Fruit fly (Drosophila melanogaster) whole organism, wandering third instar larva: ENCODE measurements around the gene CG15570.
A peak's percentile ranks its signal among the peaks of the same experiment; 100 is the strongest.

ENCODE experiments used
- Abd-B ChIP-seq: fragments of >200 bp; optimal IDR thresholded peaks from 2 replicates; lab custom pipeline; 2017; ENCODE audit warnings: missing biosample characterization, missing genetic modification characterization
- CG32264 ChIP-seq: fragments of 200-800 bp; sonication (Bioruptor generic); optimal IDR thresholded peaks from 2 replicates; lab custom pipeline; 2016; ENCODE audit warnings: missing biosample characterization, missing genetic modification characterization
- CG9705 ChIP-seq: fragments of 200-800 bp; sonication (Bioruptor generic); optimal IDR thresholded peaks from 2 replicates; lab custom pipeline; 2018; ENCODE audit warnings: missing biosample characterization, mild to moderate bottlenecking, missing genetic modification characterization
- CrebA ChIP-seq: fragments of 200-800 bp; sonication (Bioruptor generic); optimal IDR thresholded peaks from 2 replicates; lab custom pipeline; 2016; ENCODE audit warnings: missing biosample characterization, mild to moderate bottlenecking, missing genetic modification characterization, borderline replicate concordance
- Dfd ChIP-seq: fragments of >200 bp; optimal IDR thresholded peaks from 2 replicates; lab custom pipeline; 2017; ENCODE audit warnings: missing biosample characterization, missing genetic modification characterization
- Dif ChIP-seq: fragments of 200-275, 200-300 bp; sonication (Bioruptor generic); optimal IDR thresholded peaks from 2 replicates; lab custom pipeline; 2018; ENCODE audit warnings: missing biosample characterization, missing genetic modification characterization; ENCODE audit not compliant: partially characterized antibody
- GATAd ChIP-seq: sonication (Bioruptor generic); optimal IDR thresholded peaks from 2 replicates; lab custom pipeline; 2016; ENCODE audit warnings: missing biosample characterization, missing genetic modification characterization
- HLH106 ChIP-seq: fragments of 200-800 bp; optimal IDR thresholded peaks from 3 replicates; lab custom pipeline; 2019; ENCODE audit warnings: missing biosample characterization, mild to moderate bottlenecking, missing genetic modification characterization, moderate library complexity
- Hnf4 ChIP-seq: fragments of 200-800 bp; sonication (Bioruptor generic); optimal IDR thresholded peaks from 2 replicates; lab custom pipeline; 2016; ENCODE audit warnings: missing biosample characterization, mild to moderate bottlenecking, missing genetic modification characterization
- Hr83 ChIP-seq: fragments of 200-300 bp; sonication (Bioruptor generic); optimal IDR thresholded peaks from 2 replicates; lab custom pipeline; 2016; ENCODE audit warnings: missing biosample characterization, mild to moderate bottlenecking, missing genetic modification characterization, moderate library complexity; ENCODE audit not compliant: poor library complexity, severe bottlenecking
- Mio ChIP-seq: sonication (Bioruptor generic); optimal IDR thresholded peaks from 2 replicates; lab custom pipeline; 2016; ENCODE audit warnings: missing biosample characterization, missing genetic modification characterization
- N ChIP-seq: fragments of >200 bp; optimal IDR thresholded peaks from 2 replicates; lab custom pipeline; 2018; ENCODE audit warnings: missing biosample characterization, missing external identifiers, missing genetic modification characterization
- OdsH ChIP-seq: fragments of 200-800 bp; sonication (Bioruptor generic); optimal IDR thresholded peaks from 2 replicates; lab custom pipeline; 2016; ENCODE audit warnings: missing biosample characterization, mild to moderate bottlenecking, missing genetic modification characterization
- Rel ChIP-seq, 2 experiments: fragments of 200-800 bp; sonication (Bioruptor generic) in 1 of 2; optimal IDR thresholded peaks; 2 replicates in 1 of 2; 3 replicates in 1 of 2; lab custom pipeline; 2016 to 2019; ENCODE audit warnings: mild to moderate bottlenecking in 2 of 2, missing biosample characterization in 2 of 2, missing genetic modification characterization in 2 of 2, moderate library complexity in 1 of 2
- Sp1 ChIP-seq: fragments of 200-800 bp; sonication (Bioruptor generic); optimal IDR thresholded peaks from 3 replicates; lab custom pipeline; 2019; ENCODE audit warnings: missing biosample characterization, mild to moderate bottlenecking, missing genetic modification characterization, moderate library complexity
- Vsx2 ChIP-seq: fragments of 200-300, 225-300 bp; sonication (Bioruptor generic); optimal IDR thresholded peaks from 2 replicates; lab custom pipeline; 2018; ENCODE audit warnings: missing biosample characterization, missing genetic modification characterization; ENCODE audit not compliant: partially characterized antibody
- br ChIP-seq: fragments of 200-800 bp; sonication (Bioruptor generic); optimal IDR thresholded peaks from 2 replicates; lab custom pipeline; 2016; ENCODE audit warnings: missing biosample characterization, missing genetic modification characterization
- brk ChIP-seq: fragments of 200-800 bp; sonication (Bioruptor generic); optimal IDR thresholded peaks from 2 replicates; lab custom pipeline; 2016; ENCODE audit warnings: missing biosample characterization, mild to moderate bottlenecking, missing genetic modification characterization
- dl ChIP-seq, 2 experiments: fragments of 175-275, 200-275 bp in 1 of 2; fragments of 200-275 bp in 1 of 2; sonication (Bioruptor generic); optimal IDR thresholded peaks; lab custom pipeline; 2018; ENCODE audit warnings: mild to moderate bottlenecking in 2 of 2, missing biosample characterization in 2 of 2, missing genetic modification characterization in 2 of 2, moderate library complexity in 2 of 2; ENCODE audit not compliant: partially characterized antibody in 2 of 2, insufficient read depth in 1 of 2
- dmrt93B ChIP-seq: fragments of 200-800 bp; sonication (Bioruptor generic); optimal IDR thresholded peaks from 2 replicates; lab custom pipeline; 2018; ENCODE audit warnings: missing biosample characterization, mild to moderate bottlenecking, missing genetic modification characterization
- dsf ChIP-seq: sonication (Bioruptor generic); optimal IDR thresholded peaks from 2 replicates; lab custom pipeline; 2016; ENCODE audit warnings: missing biosample characterization, missing genetic modification characterization, borderline replicate concordance
- ey ChIP-seq: fragments of 200-800 bp; sonication (Bioruptor generic); optimal IDR thresholded peaks from 2 replicates; lab custom pipeline; 2016; ENCODE audit warnings: missing biosample characterization, missing genetic modification characterization
- foxo ChIP-seq, 2 experiments: fragments of 200-800 bp; sonication (Bioruptor generic); optimal IDR thresholded peaks; 2 replicates in 1 of 2; 3 replicates in 1 of 2; lab custom pipeline; 2016 to 2017; ENCODE audit warnings: missing biosample characterization in 2 of 2, missing genetic modification characterization in 2 of 2
- fru ChIP-seq: fragments of 200-800 bp; sonication (Bioruptor generic); optimal IDR thresholded peaks from 3 replicates; lab custom pipeline; 2016; ENCODE audit warnings: missing biosample characterization, mild to moderate bottlenecking, missing genetic modification characterization
- h ChIP-seq: fragments of 200-800 bp; sonication (Bioruptor generic); optimal IDR thresholded peaks from 3 replicates; lab custom pipeline; 2016; ENCODE audit warnings: missing biosample characterization, mild to moderate bottlenecking, missing genetic modification characterization
- jim ChIP-seq: fragments of 175-275, 200-325 bp; sonication (Bioruptor generic); optimal IDR thresholded peaks from 2 replicates; lab custom pipeline; 2016; ENCODE audit warnings: missing biosample characterization, mild to moderate bottlenecking, missing genetic modification characterization
- pan ChIP-seq: fragments of >200 bp; optimal IDR thresholded peaks from 2 replicates; lab custom pipeline; 2017
- psq ChIP-seq: fragments of 200-800 bp; sonication (Bioruptor generic); optimal IDR thresholded peaks from 3 replicates; lab custom pipeline; 2017; ENCODE audit warnings: missing biosample characterization, mild to moderate bottlenecking, missing genetic modification characterization, moderate library complexity
- rgr ChIP-seq: fragments of 200-800 bp; sonication (Bioruptor generic); optimal IDR thresholded peaks from 3 replicates; lab custom pipeline; 2016; ENCODE audit warnings: missing biosample characterization, mild to moderate bottlenecking, missing genetic modification characterization
- sage ChIP-seq: fragments of 200-800 bp; sonication (Bioruptor generic); optimal IDR thresholded peaks from 2 replicates; lab custom pipeline; 2016; ENCODE audit warnings: missing biosample characterization, mild to moderate bottlenecking, missing genetic modification characterization
- sv ChIP-seq: fragments of 200-800 bp; sonication (Bioruptor generic); optimal IDR thresholded peaks from 3 replicates; lab custom pipeline; 2016; ENCODE audit warnings: missing biosample characterization, missing genetic modification characterization
- tai ChIP-seq: sonication (Bioruptor generic); optimal IDR thresholded peaks from 2 replicates; lab custom pipeline; 2016; ENCODE audit warnings: missing biosample characterization, missing genetic modification characterization
- woc ChIP-seq: sonication (Bioruptor generic); optimal IDR thresholded peaks from 2 replicates; lab custom pipeline; 2016; ENCODE audit warnings: missing biosample characterization, mild to moderate bottlenecking, missing genetic modification characterization

CG15570 gene

dm6 chrX:4198769-4199168, 19.2 kb upstream of the CG15570 start:
- TF ChIP-seq HLH106 (tag; lab: Kevin White, UChicago) (no peak), Hr83 (no peak), psq (GFP tag; lab: Kevin White, UChicago) (no peak), fru (GFP tag; lab: Kevin White, UChicago) (no peak), sage (GFP tag; lab: Kevin White, UChicago) (no peak), sv (GFP tag; lab: Kevin White, UChicago) (no peak), Mio (GFP tag; lab: Kevin White, UChicago) (no peak), jim (GFP tag; lab: Kevin White, UChicago) (no peak), dmrt93B (no peak)
- TF ChIP-seq, all 38 proteins: peak for 0

- TF ChIP-seq Abd-B (GFP tag; lab: Kevin White, UChicago) (no peak), brk (GFP tag; lab: Kevin White, UChicago) (no peak), psq (GFP tag; lab: Kevin White, UChicago) (peak; percentile 19)
These were observed 17.4 kb upstream of the CG15570 start for dm6 chrX:4200612-4201011.

dm6 chrX:4202235-4202794, 15.7 kb upstream of the CG15570 start:
- TF ChIP-seq foxo (GFP tag; optimal IDR thresholded peaks at IDR 0.05; lab: Kevin White, UChicago) (no peak), woc (GFP tag; lab: Kevin White, UChicago) (no peak), psq (GFP tag; lab: Kevin White, UChicago) (no peak), HLH106 (tag; lab: Kevin White, UChicago) (no peak), brk (GFP tag; lab: Kevin White, UChicago) (no peak), dmrt93B (no peak), GATAd (GFP tag; lab: Kevin White, UChicago) (no peak)
- TF ChIP-seq, all 38 proteins: peak for 0

dm6 chrX:4203713-4204447, 14.1 kb upstream of the CG15570 start:
- TF ChIP-seq Dfd (GFP tag; lab: Kevin White, UChicago) (no peak), brk (GFP tag; lab: Kevin White, UChicago) (no peak), psq (GFP tag; lab: Kevin White, UChicago) (peak; percentile 4), pan (lab: Kevin White, UChicago) (no peak), h (GFP tag; lab: Kevin White, UChicago) (no peak), dsf (no peak), CG9705 (GFP tag; lab: Kevin White, UChicago) (no peak)

- TF ChIP-seq OdsH (GFP tag; lab: Kevin White, UChicago) (peak; percentile 35), CG32264 (GFP tag; lab: Kevin White, UChicago) (peak; percentile 16), ey (GFP tag; lab: Kevin White, UChicago) (peak; percentile 28), rgr (GFP tag; lab: Kevin White, UChicago) (peak; percentile 80), Vsx2 (GFP tag; lab: Kevin White, UChicago) (peak; percentile 91), Mio (GFP tag; lab: Kevin White, UChicago) (no peak), brk (GFP tag; lab: Kevin White, UChicago) (no peak), h (GFP tag; lab: Kevin White, UChicago) (peak; percentile 70), N (no peak), fru (GFP tag; lab: Kevin White, UChicago) (peak; percentile 67), pan (lab: Kevin White, UChicago) (no peak), dl (GFP tag; optimal IDR thresholded peaks at IDR 0.05; lab: Kevin White, UChicago; ENCODE audit: insufficient read depth in 1 of 2, partially characterized antibody in 2 of 2) (peak in 1 of 2 experiments; percentile 54), CrebA (GFP tag; lab: Kevin White, UChicago) (peak; percentile 1), Sp1 (GFP tag; lab: Kevin White, UChicago) (peak; percentile 54), CG9705 (GFP tag; lab: Kevin White, UChicago) (peak; percentile 2), foxo (GFP tag; optimal IDR thresholded peaks at IDR 0.05; lab: Kevin White, UChicago) (peak in 1 of 2 experiments; percentile 61), Rel (GFP tag; optimal IDR thresholded peaks at IDR 0.05; lab: Kevin White, UChicago) (peak; percentile 34), Rel (tag; optimal IDR thresholded peaks at IDR 0.05; lab: Kevin White, UChicago) (peak; percentile 40), jim (GFP tag; lab: Kevin White, UChicago) (peak; percentile 6), br (peak; percentile 60), sage (GFP tag; lab: Kevin White, UChicago) (no peak), Hnf4 (GFP tag; lab: Kevin White, UChicago) (peak; percentile 46), tai (peak; percentile 29), Dif (GFP tag; lab: Kevin White, UChicago) (peak; percentile 85), Abd-B (GFP tag; lab: Kevin White, UChicago) (no peak), Hr83 (peak; percentile 81), HLH106 (tag; lab: Kevin White, UChicago) (peak; percentile 7)
These were observed 12.4 kb upstream of the CG15570 start, which contains the start of gene Fas2 for dm6 chrX:4205346-4206178. Gene Fas2, minus strand, starts transcription at chrX:4206093.
